Fruit fly (Drosophila melanogaster): ENCODE data around the gene MFS3.

MFS3 gene

DNA sequence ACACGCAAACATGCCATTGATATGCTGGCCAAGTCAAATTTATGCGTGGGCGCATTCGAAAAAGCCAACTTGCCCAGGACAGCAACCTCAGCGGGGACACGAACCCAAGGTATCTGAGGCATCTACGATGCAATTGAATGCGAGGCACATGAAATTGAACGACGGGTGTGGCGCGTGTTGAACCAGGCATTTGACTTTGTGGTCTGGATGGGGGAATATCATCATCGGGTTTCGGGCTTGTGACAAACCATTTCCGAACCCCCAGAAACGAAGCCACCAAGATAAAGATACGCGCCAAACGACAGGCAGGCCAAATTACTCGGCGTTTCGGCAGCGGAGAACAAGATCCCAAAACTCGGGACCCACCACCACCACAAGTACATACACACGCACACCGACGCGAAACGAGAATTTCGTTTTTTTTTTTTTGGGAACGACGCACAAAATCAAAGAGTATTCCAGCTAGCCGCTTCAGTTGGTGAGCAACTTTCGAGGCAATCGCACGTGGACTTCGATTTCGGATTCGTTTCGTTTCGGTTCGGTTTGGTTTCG lies at the start of gene MFS3:
Gene MFS3, plus strand, starts transcription at position 472 of the 552 bp plus-strand sequence.
- TF ChIP-seq CG9948 (tag; optimal IDR thresholded peaks at IDR 0.05) (no peak), EcR (GFP tag; optimal IDR thresholded peaks at IDR 0.05) (no peak), CG13204 (GFP tag; optimal IDR thresholded peaks at IDR 0.05) (no peak), CG15710 (tag; optimal IDR thresholded peaks at IDR 0.05) (no peak), gl (tag; optimal IDR thresholded peaks at IDR 0.05) (peak; percentile 5), D1 (tag; optimal IDR thresholded peaks at IDR 0.05) (no peak), Pif1A (GFP tag; optimal IDR thresholded peaks at IDR 0.05) (peak; percentile 20), CG34367 (tag; optimal IDR thresholded peaks at IDR 0.05) (no peak), Pif1B (GFP tag; optimal IDR thresholded peaks at IDR 0.05) (no peak), CG4496 (GFP tag; IDR thresholded peaks at IDR 0.05) (peak; percentile 64; the same call in 1 of the 3 replicates)

DNA sequence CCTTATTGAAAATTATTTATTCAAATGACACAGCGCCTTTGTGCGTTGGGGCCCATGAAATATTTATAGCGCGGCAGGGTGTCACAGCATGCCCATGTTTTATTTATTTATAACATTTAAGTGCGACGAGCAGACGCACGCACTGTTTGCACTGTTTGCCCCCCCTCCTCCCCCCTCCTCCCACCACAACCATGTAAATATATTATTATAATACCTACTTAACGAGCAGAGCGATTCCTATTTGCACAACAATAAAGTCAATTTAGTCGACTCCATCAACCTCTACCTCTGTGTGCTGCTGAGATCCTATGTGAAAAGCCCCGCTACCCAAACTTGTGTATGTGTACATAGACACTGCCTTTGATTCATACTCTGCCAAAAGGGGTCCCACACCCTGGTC lies 48.3 kb upstream of the MFS3 start:
- TF ChIP-seq gl (tag; optimal IDR thresholded peaks at IDR 0.05) (peak; percentile 0), rn (GFP tag; IDR thresholded peaks at IDR 0.05) (no peak), EcR (GFP tag; optimal IDR thresholded peaks at IDR 0.05) (peak; percentile 42), CG32121 (GFP tag; IDR thresholded peaks at IDR 0.05) (0 out of 2 replicates have a peak, but pooled peaks have one; percentile 37), fd96Ca (GFP tag; IDR thresholded peaks at IDR 0.05) (0 out of 3 replicates have a peak, but pooled peaks have one; percentile 38), CG10348 (GFP tag; IDR thresholded peaks at IDR 0.05) (no peak)

dm6 chr2L:1095450-1095849 lies 47.6 kb upstream of the MFS3 start:
- TF ChIP-seq rn (GFP tag; IDR thresholded peaks at IDR 0.05) (no peak), CG32121 (GFP tag; IDR thresholded peaks at IDR 0.05) (no peak), CG12605 (GFP tag; IDR thresholded peaks at IDR 0.05) (no peak), Pif1A (GFP tag; optimal IDR thresholded peaks at IDR 0.05) (no peak), D1 (tag; optimal IDR thresholded peaks at IDR 0.05) (no peak), CG17806 (tag; optimal IDR thresholded peaks at IDR 0.05) (no peak), CG13204 (GFP tag; optimal IDR thresholded peaks at IDR 0.05) (no peak), gl (tag; optimal IDR thresholded peaks at IDR 0.05) (no peak), Pif1B (GFP tag; optimal IDR thresholded peaks at IDR 0.05) (no peak), Ets98B (GFP tag; IDR thresholded peaks at IDR 0.05) (no peak), Snoo (tag; optimal IDR thresholded peaks at IDR 0.05) (no peak), CG8301 (tag; optimal IDR thresholded peaks at IDR 0.05) (no peak), CG34367 (tag; optimal IDR thresholded peaks at IDR 0.05) (no peak), CG8159 (tag; optimal IDR thresholded peaks at IDR 0.05) (no peak), CG10348 (GFP tag; IDR thresholded peaks at IDR 0.05) (no peak), EcR (GFP tag; optimal IDR thresholded peaks at IDR 0.05) (no peak)

DNA sequence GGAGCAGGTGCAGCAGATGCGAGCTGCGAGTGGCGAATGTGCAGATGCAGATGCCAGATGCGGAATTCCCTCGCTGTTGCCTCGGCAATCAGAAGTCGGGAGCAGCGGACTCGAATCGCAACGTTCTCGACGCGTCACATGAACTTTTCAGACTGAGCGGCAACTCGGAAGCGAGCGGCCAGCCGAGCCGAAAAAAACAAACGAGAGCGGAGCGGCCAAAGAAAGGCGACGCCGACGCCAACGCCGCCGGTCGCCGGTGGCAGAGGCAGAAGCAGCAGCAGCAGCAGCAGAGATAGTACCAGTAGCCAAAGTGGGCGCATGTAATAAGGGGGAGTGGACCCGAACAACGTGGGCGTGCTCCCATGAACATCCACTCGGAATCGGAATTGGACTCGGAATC lies 40.7 kb upstream of the MFS3 start, which contains the start of gene CG4629:
Gene CG4629, minus strand, starts transcription at position 156 of the 400 bp plus-strand sequence.
- peak; percentile 33; the same call in 1 of the 3 replicates for TF ChIP-seq CG4496 (GFP tag; IDR thresholded peaks at IDR 0.05)
- peak; percentile 96 for TF ChIP-seq CG13204 (GFP tag; optimal IDR thresholded peaks at IDR 0.05)
- 0 out of 3 replicates have a peak, but pooled peaks have one; percentile 9 for TF ChIP-seq fd96Ca (GFP tag; IDR thresholded peaks at IDR 0.05)
- TF ChIP-seq CG10348 (GFP tag; IDR thresholded peaks at IDR 0.05): no peak
- peak; percentile 28; the same call in 1 of the 2 replicates for TF ChIP-seq CG12605 (GFP tag; IDR thresholded peaks at IDR 0.05)
- TF ChIP-seq EcR (GFP tag; optimal IDR thresholded peaks at IDR 0.05): peak; percentile 28
- TF ChIP-seq CG17806 (tag; optimal IDR thresholded peaks at IDR 0.05): no peak
- peak; percentile 44 for TF ChIP-seq Ets98B (GFP tag; IDR thresholded peaks at IDR 0.05)
- TF ChIP-seq CG15710 (tag; optimal IDR thresholded peaks at IDR 0.05): no peak

DNA sequence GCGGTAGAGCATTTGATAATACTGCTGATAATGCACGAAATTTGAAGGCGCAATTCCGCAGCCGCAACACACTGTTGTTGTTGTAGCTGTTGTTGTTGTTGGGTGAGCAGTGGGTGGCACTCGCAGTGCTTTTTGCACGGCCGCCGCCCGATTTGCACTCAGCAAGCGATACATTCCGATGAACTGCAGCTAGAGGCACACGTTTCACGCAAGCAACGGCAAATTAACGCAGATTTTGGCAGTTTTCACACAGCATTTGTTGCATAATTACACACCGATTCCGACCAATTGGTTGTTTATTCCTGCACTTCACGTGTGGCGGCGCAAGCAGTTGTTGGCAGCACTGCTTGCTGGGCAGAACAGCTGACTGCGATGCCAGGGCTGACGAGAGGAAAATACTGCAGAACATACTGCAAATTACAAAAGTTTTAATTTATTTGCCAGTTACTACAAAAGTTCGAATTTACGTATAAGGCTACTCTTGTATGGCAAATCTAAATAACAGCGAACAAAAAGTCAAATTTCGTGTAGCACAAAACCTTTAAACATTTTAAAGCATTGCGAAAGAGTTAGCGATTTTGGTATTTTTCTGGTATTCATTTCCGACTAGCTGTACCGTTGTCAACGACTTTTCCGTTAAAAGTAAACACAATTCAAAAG lies 34.8 kb upstream of the MFS3 start, which contains the start of the genes PolrMT and CG14339:
Gene PolrMT, minus strand, starts transcription at position 345 of the 660 bp plus-strand sequence.
Gene CG14339, plus strand, starts transcription at position 512 of the 660 bp plus-strand sequence.
- no peak for TF ChIP-seq Ets98B (GFP tag; IDR thresholded peaks at IDR 0.05)
- no peak for TF ChIP-seq CG4496 (GFP tag; IDR thresholded peaks at IDR 0.05)
- TF ChIP-seq EcR (GFP tag; optimal IDR thresholded peaks at IDR 0.05): no peak
- no peak for TF ChIP-seq CG8159 (tag; optimal IDR thresholded peaks at IDR 0.05)
- TF ChIP-seq CG10348 (GFP tag; IDR thresholded peaks at IDR 0.05): no peak
- TF ChIP-seq CG12605 (GFP tag; IDR thresholded peaks at IDR 0.05): no peak
- TF ChIP-seq gl (tag; optimal IDR thresholded peaks at IDR 0.05): no peak
- TF ChIP-seq CG17806 (tag; optimal IDR thresholded peaks at IDR 0.05): no peak
- TF ChIP-seq CG8301 (tag; optimal IDR thresholded peaks at IDR 0.05): no peak
- no peak for TF ChIP-seq CG34367 (tag; optimal IDR thresholded peaks at IDR 0.05)
- TF ChIP-seq Pif1B (GFP tag; optimal IDR thresholded peaks at IDR 0.05): no peak
- TF ChIP-seq rn (GFP tag; IDR thresholded peaks at IDR 0.05): no peak
- no peak for TF ChIP-seq Snoo (tag; optimal IDR thresholded peaks at IDR 0.05)
- TF ChIP-seq CG15710 (tag; optimal IDR thresholded peaks at IDR 0.05): no peak
- TF ChIP-seq D1 (tag; optimal IDR thresholded peaks at IDR 0.05): no peak
- no peak for TF ChIP-seq fd96Ca (GFP tag; IDR thresholded peaks at IDR 0.05)
- TF ChIP-seq CG9948 (tag; optimal IDR thresholded peaks at IDR 0.05): no peak
- TF ChIP-seq CG14655 (GFP tag; optimal IDR thresholded peaks at IDR 0.05): no peak
- TF ChIP-seq Pif1A (GFP tag; optimal IDR thresholded peaks at IDR 0.05): no peak
- no peak for TF ChIP-seq CG13204 (GFP tag; optimal IDR thresholded peaks at IDR 0.05)

DNA sequence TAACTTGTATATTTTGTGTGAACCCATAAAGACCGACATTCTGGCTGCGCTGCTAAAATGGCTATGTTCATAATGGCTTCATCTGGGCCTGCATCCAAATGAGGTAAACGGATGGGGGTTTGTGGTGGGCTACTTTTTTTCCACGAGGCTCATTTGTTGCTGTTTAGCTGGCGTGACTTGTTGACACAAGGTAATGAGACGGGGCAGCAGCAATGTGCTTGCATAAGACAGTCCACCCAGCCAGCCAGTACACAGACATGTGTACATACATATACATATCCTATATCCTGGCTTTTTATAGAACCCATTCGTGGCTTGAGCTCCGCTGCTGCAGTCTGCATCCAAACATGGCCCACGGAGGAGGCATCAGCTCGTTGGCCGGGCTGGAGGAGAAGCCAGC lies 30.4 kb upstream of the MFS3 start, which contains the start of gene CG14340:
Gene CG14340, plus strand, starts transcription at position 301 of the 400 bp plus-strand sequence.
- TF ChIP-seq CG8159 (tag; optimal IDR thresholded peaks at IDR 0.05) (no peak), fd96Ca (GFP tag; IDR thresholded peaks at IDR 0.05) (no peak), D1 (tag; optimal IDR thresholded peaks at IDR 0.05) (no peak), CG15710 (tag; optimal IDR thresholded peaks at IDR 0.05) (no peak), CG17806 (tag; optimal IDR thresholded peaks at IDR 0.05) (no peak), Ets98B (GFP tag; IDR thresholded peaks at IDR 0.05) (no peak), gl (tag; optimal IDR thresholded peaks at IDR 0.05) (no peak), rn (GFP tag; IDR thresholded peaks at IDR 0.05) (no peak), CG8301 (tag; optimal IDR thresholded peaks at IDR 0.05) (no peak), CG32121 (GFP tag; IDR thresholded peaks at IDR 0.05) (no peak), EcR (GFP tag; optimal IDR thresholded peaks at IDR 0.05) (no peak), CG4496 (GFP tag; IDR thresholded peaks at IDR 0.05) (no peak), CG34367 (tag; optimal IDR thresholded peaks at IDR 0.05) (no peak), Pif1A (GFP tag; optimal IDR thresholded peaks at IDR 0.05) (no peak)

Data from whole organism, pupa.